Worm (Caenorhabditis elegans) whole organism, L2 larva: ENCODE results near the gene ints-5.

Experiments used
- egl-27 ChIP-seq: sonication (generic microtip); optimal IDR thresholded peaks from 3 replicates; lab custom pipeline; 2017; ENCODE audit warnings: missing biosample characterization, missing genetic modification reagents, missing genetic modification characterization
- elt-1 ChIP-seq: fragments of 150-350 bp; optimal IDR thresholded peaks from 2 replicates; lab custom pipeline; 2014; ENCODE audit warnings: missing biosample characterization, missing genetic modification characterization
- gmeb-1 ChIP-seq: fragments of 150-350 bp; optimal IDR thresholded peaks from 2 replicates; lab custom pipeline; 2014; ENCODE audit warnings: missing biosample characterization, missing genetic modification characterization
- nhr-6 ChIP-seq: fragments of 150-350 bp; optimal IDR thresholded peaks from 2 replicates; lab custom pipeline; 2014; ENCODE audit warnings: missing biosample characterization, missing genetic modification characterization
- nhr-77 ChIP-seq: fragments of 150-350 bp; optimal IDR thresholded peaks from 2 replicates; lab custom pipeline; 2014; ENCODE audit warnings: missing biosample characterization, missing genetic modification characterization
- peb-1 ChIP-seq: fragments of 150-350 bp; optimal IDR thresholded peaks from 2 replicates; lab custom pipeline; 2014; ENCODE audit warnings: missing biosample characterization, missing genetic modification characterization
- skn-1 ChIP-seq: sonication (generic microtip); optimal IDR thresholded peaks from 2 replicates; lab custom pipeline; 2017; ENCODE audit warnings: missing biosample characterization, missing genetic modification characterization
- snpc-4 ChIP-seq: fragments of 150-350 bp; optimal IDR thresholded peaks from 2 replicates; lab custom pipeline; 2014; ENCODE audit warnings: missing biosample characterization, missing genetic modification characterization
- unc-62 ChIP-seq: fragments of 150-350 bp; optimal IDR thresholded peaks from 2 replicates; lab custom pipeline; 2014; ENCODE audit warnings: missing biosample characterization, missing genetic modification reagents, missing genetic modification characterization
- zag-1 ChIP-seq: fragments of 150-350 bp; optimal IDR thresholded peaks from 2 replicates; lab custom pipeline; 2014; ENCODE audit warnings: missing biosample characterization, missing genetic modification characterization
- ztf-11 ChIP-seq: sonication (generic microtip); optimal IDR thresholded peaks from 2 replicates; lab custom pipeline; 2017; ENCODE audit warnings: missing biosample characterization, missing genetic modification characterization

ce11 chrV:18569445-18569844, 35.7 kb downstream of the ints-5 start:
- no peak for TF ChIP-seq zag-1 (tag; lab: Kevin White, UChicago)
- TF ChIP-seq unc-62, result no peak
- no peak for TF ChIP-seq egl-27 (tag; lab: Kevin White, UChicago)
- TF ChIP-seq skn-1 (tag; lab: Kevin White, UChicago), result no peak
- no peak for TF ChIP-seq gmeb-1 (tag; lab: Kevin White, UChicago)
- no peak for TF ChIP-seq peb-1 (tag; lab: Kevin White, UChicago)
- TF ChIP-seq ztf-11, result no peak
- TF ChIP-seq snpc-4 (tag; lab: Kevin White, UChicago), result no peak
- no peak for TF ChIP-seq elt-1 (tag; lab: Kevin White, UChicago)
- no peak for TF ChIP-seq nhr-6 (tag; lab: Kevin White, UChicago)
- no peak for TF ChIP-seq nhr-77 (tag; lab: Kevin White, UChicago)
